Fruit fly (Drosophila melanogaster) whole organism, embryonic: ENCODE results near the gene AP-1mu.

Experiments
- Asciz ChIP-seq: fragments of 200-800 bp; sonication (Bioruptor generic); optimal IDR thresholded peaks from 2 replicates; lab custom pipeline; 2017; ENCODE audit warnings: missing biosample characterization, mild to moderate bottlenecking, missing genetic modification characterization, missing genetic modification reagents
- CG10543 ChIP-seq: fragments of 200-800 bp; sonication (Bioruptor generic); optimal IDR thresholded peaks from 3 replicates; lab custom pipeline; 2017; ENCODE audit warnings: missing biosample characterization, mild to moderate bottlenecking, missing genetic modification characterization, moderate library complexity
- CG11247 ChIP-seq: fragments of 200-800 bp; sonication (Bioruptor generic); IDR thresholded peaks from 2 replicates; pipeline ENCODE4 v1.3.6; 2022; ENCODE audit warnings: missing biosample characterization, missing genetic modification characterization
- CG13296 ChIP-seq: fragments of 200-800 bp; sonication (Bioruptor generic); optimal IDR thresholded peaks from 3 replicates; lab custom pipeline; 2018; ENCODE audit warnings: missing biosample characterization, mild to moderate bottlenecking, missing genetic modification characterization
- CG13894 ChIP-seq: fragments of 200-800 bp; sonication (Bioruptor generic); optimal IDR thresholded peaks from 3 replicates; lab custom pipeline; 2018; ENCODE audit warnings: missing biosample characterization, mild to moderate bottlenecking, missing genetic modification characterization, moderate library complexity
- CG15479 ChIP-seq: fragments of 200-800 bp; sonication (Bioruptor generic); optimal IDR thresholded peaks from 3 replicates; lab custom pipeline; 2019; ENCODE audit warnings: missing biosample characterization, mild to moderate bottlenecking, missing genetic modification characterization, moderate library complexity
- CG2712 ChIP-seq: fragments of 200-800 bp; optimal IDR thresholded peaks from 3 replicates; lab custom pipeline; 2019; ENCODE audit warnings: missing biosample characterization, mild to moderate bottlenecking, missing genetic modification characterization, moderate library complexity
- CG3281 ChIP-seq: fragments of 200-800 bp; sonication (Bioruptor generic); optimal IDR thresholded peaks from 3 replicates; lab custom pipeline; 2017; ENCODE audit warnings: missing biosample characterization, mild to moderate bottlenecking, missing genetic modification characterization
- CG3407 ChIP-seq: fragments of 200-800 bp; sonication (Bioruptor generic); optimal IDR thresholded peaks from 2 replicates; lab custom pipeline; 2018; ENCODE audit warnings: missing biosample characterization, mild to moderate bottlenecking, missing genetic modification characterization
- CG4404 ChIP-seq: fragments of 200-800 bp; sonication (Bioruptor generic); IDR thresholded peaks from 2 replicates; pipeline ENCODE4 v1.3.6; 2022; ENCODE audit warnings: missing biosample characterization, missing genetic modification characterization
- CG9932 ChIP-seq: fragments of 200-800 bp; sonication (Bioruptor generic); IDR thresholded peaks from 2 replicates; pipeline ENCODE4 v1.3.6; 2022; ENCODE audit warnings: missing biosample characterization, missing genetic modification characterization
- Hand ChIP-seq: fragments of 200-800 bp; sonication (Bioruptor generic); optimal IDR thresholded peaks from 2 replicates; lab custom pipeline; 2017; ENCODE audit warnings: mild to moderate bottlenecking, missing biosample characterization, missing genetic modification reagents, missing genetic modification characterization
- MESR4 ChIP-seq: fragments of 200-800 bp; sonication (Bioruptor generic); optimal IDR thresholded peaks from 2 replicates; lab custom pipeline; 2018; ENCODE audit warnings: missing biosample characterization, mild to moderate bottlenecking, missing genetic modification characterization, moderate library complexity
- Med ChIP-seq: fragments of 200-800 bp; sonication (Bioruptor generic); peaks from one replicate; lab custom pipeline; 2016; ENCODE audit warnings: missing biosample characterization, missing genetic modification characterization, mild to moderate bottlenecking, inconsistent platforms, moderate library complexity
- Mrtf ChIP-seq: fragments of 200-800 bp; sonication (Bioruptor generic); IDR thresholded peaks from 3 replicates; pipeline ENCODE4 v1.3.6; 2022; ENCODE audit warnings: missing biosample characterization, missing genetic modification characterization
- Nf-YA ChIP-seq: fragments of 200-800 bp; sonication (Bioruptor generic); IDR thresholded peaks from 2 replicates; pipeline ENCODE4 v1.3.6; 2022; ENCODE audit warnings: missing biosample characterization, missing genetic modification characterization
- Ptx1 ChIP-seq: fragments of 200-800 bp; sonication (Bioruptor generic); IDR thresholded peaks from 2 replicates; pipeline ENCODE4 v1.3.6; 2022; ENCODE audit warnings: missing biosample characterization, missing genetic modification characterization
- Vsx1 ChIP-seq: fragments of 200-800 bp; sonication (Bioruptor generic); optimal IDR thresholded peaks from 2 replicates; lab custom pipeline; 2017; ENCODE audit warnings: missing biosample characterization, mild to moderate bottlenecking, missing genetic modification characterization, missing genetic modification reagents
- abd-A ChIP-seq: fragments of 200-800 bp; sonication (Bioruptor generic); optimal IDR thresholded peaks from 3 replicates; lab custom pipeline; 2019; ENCODE audit warnings: missing biosample characterization, mild to moderate bottlenecking, missing genetic modification characterization, moderate library complexity
- ara ChIP-seq: fragments of 200-800 bp; sonication (Bioruptor generic); IDR thresholded peaks from 2 replicates; pipeline ENCODE4 v1.3.6; 2022; ENCODE audit warnings: missing biosample characterization, missing genetic modification characterization
- bigmax ChIP-seq: fragments of 200-800 bp; sonication (Bioruptor generic); optimal IDR thresholded peaks from 2 replicates; lab custom pipeline; 2018; ENCODE audit warnings: missing biosample characterization, mild to moderate bottlenecking, missing genetic modification characterization
- bowl ChIP-seq: fragments of 200-800 bp; sonication (Bioruptor generic); IDR thresholded peaks from 2 replicates; pipeline ENCODE4 v1.3.6; 2022; ENCODE audit warnings: missing biosample characterization, missing genetic modification characterization
- chinmo ChIP-seq: fragments of 200-800 bp; sonication (Bioruptor generic); IDR thresholded peaks from 4 replicates; pipeline ENCODE4 v1.3.6; 2022; ENCODE audit warnings: missing biosample characterization, missing genetic modification characterization; ENCODE audit not compliant: partially characterized antibody
- cwo ChIP-seq: fragments of 200-800 bp; sonication (Bioruptor generic); optimal IDR thresholded peaks from 3 replicates; lab custom pipeline; 2017; ENCODE audit warnings: missing biosample characterization, missing genetic modification characterization, mild to moderate bottlenecking, moderate library complexity, missing genetic modification reagents
- dmrt99B ChIP-seq: fragments of 200-800 bp; sonication (Bioruptor generic); optimal IDR thresholded peaks from 2 replicates; lab custom pipeline; 2018; ENCODE audit warnings: missing biosample characterization, mild to moderate bottlenecking, missing genetic modification characterization, moderate library complexity
- eve ChIP-seq, 2 experiments: fragments of >200 bp; optimal IDR thresholded peaks; 2 replicates each; lab custom pipeline; 2017; ENCODE audit warnings: missing biosample characterization in 2 of 2, missing genetic modification characterization in 2 of 2
- exex ChIP-seq: fragments of 200-800 bp; sonication (Bioruptor generic); optimal IDR thresholded peaks from 4 replicates; lab custom pipeline; 2018; ENCODE audit warnings: missing biosample characterization, mild to moderate bottlenecking, missing genetic modification characterization, moderate library complexity
- fd64A ChIP-seq: fragments of 200-800 bp; sonication (Bioruptor generic); optimal IDR thresholded peaks from 3 replicates; lab custom pipeline; 2018; ENCODE audit warnings: missing biosample characterization, mild to moderate bottlenecking, missing genetic modification characterization
- grn ChIP-seq: fragments of 200-800 bp; sonication (Bioruptor generic); optimal IDR thresholded peaks from 3 replicates; lab custom pipeline; 2017; ENCODE audit warnings: missing biosample characterization, missing genetic modification characterization
- ind ChIP-seq: fragments of 200-800 bp; sonication (Bioruptor generic); optimal IDR thresholded peaks from 3 replicates; lab custom pipeline; 2016; ENCODE audit warnings: missing biosample characterization, missing genetic modification characterization
- nerfin-1 ChIP-seq: fragments of 200-800 bp; sonication (Bioruptor generic); optimal IDR thresholded peaks from 3 replicates; lab custom pipeline; 2019; ENCODE audit warnings: missing biosample characterization, mild to moderate bottlenecking, missing genetic modification characterization, moderate library complexity
- ro ChIP-seq: fragments of 200-800 bp; sonication (Bioruptor generic); IDR thresholded peaks from 2 replicates; pipeline ENCODE4 v1.3.6; 2022; ENCODE audit warnings: missing biosample characterization, missing genetic modification characterization
- sd ChIP-seq: fragments of 200-800 bp; sonication (Bioruptor generic); optimal IDR thresholded peaks from 3 replicates; lab custom pipeline; 2018; ENCODE audit warnings: missing biosample characterization, mild to moderate bottlenecking, missing genetic modification characterization, moderate library complexity
- sens ChIP-seq: fragments of 200-800 bp; sonication (Bioruptor generic); peaks from one replicate; lab custom pipeline; 2016; ENCODE audit warnings: missing biosample characterization, missing genetic modification characterization
- sug ChIP-seq: fragments of 200-800 bp; optimal IDR thresholded peaks from 2 replicates; lab custom pipeline; 2019; ENCODE audit warnings: missing biosample characterization, mild to moderate bottlenecking, missing genetic modification characterization, moderate library complexity
- tll ChIP-seq, 2 experiments: fragments of 200-800 bp in 1 of 2; fragments of >200 bp in 1 of 2; sonication (Bioruptor generic) in 1 of 2; optimal IDR thresholded peaks; 2 replicates each; lab custom pipeline; 2017 to 2019; ENCODE audit warnings: missing biosample characterization in 2 of 2, missing genetic modification characterization in 2 of 2, mild to moderate bottlenecking in 1 of 2, moderate library complexity in 1 of 2
- zen2 ChIP-seq: fragments of 200-800 bp; sonication (Bioruptor generic); IDR thresholded peaks from 3 replicates; pipeline ENCODE4 v1.3.6; 2022; ENCODE audit warnings: missing biosample characterization, missing genetic modification characterization; ENCODE audit not compliant: partially characterized antibody
- zfh2 ChIP-seq: fragments of 200-800 bp; sonication (Bioruptor generic); optimal IDR thresholded peaks from 2 replicates; lab custom pipeline; 2016; ENCODE audit warnings: missing biosample characterization, missing genetic modification characterization

AP-1mu gene

DNA sequence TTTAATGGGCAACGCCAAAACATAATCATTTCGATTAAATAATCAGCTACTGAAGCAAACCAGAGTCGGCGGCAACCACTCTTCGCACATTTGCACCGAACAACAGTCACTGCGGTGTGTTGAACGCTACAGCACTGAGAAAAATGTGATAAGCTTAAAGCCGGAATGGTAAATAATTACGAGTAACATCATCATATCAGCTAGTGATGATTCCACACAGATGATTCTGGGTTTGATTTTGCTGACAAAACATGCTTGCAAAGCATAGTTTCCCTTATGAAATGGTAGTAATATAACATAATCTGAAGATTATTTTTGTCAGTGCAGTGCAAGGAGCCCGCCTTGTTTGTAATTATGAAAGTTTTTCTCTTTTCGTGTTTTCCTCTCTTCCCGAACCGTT, 38.8 kb upstream of the AP-1mu start (continued):
- TF ChIP-seq Asciz (GFP tag; lab: Kevin White, UChicago): peak; percentile 53
- peak; percentile 71 for TF ChIP-seq dmrt99B (tag; lab: Kevin White, UChicago)
- TF ChIP-seq Ptx1 (GFP tag; lab: Robert Waterston, UW): peak; percentile 54
- TF ChIP-seq Mrtf: 0 out of 3 replicates have a peak, but pooled peaks have one; percentile 18
- TF ChIP-seq CG11247 (GFP tag; lab: Robert Waterston, UW): no peak
- no peak for TF ChIP-seq zen2 (GFP tag; lab: Robert Waterston, UW)
- peak; percentile 58 for TF ChIP-seq CG4404 (GFP tag; lab: Robert Waterston, UW)

DNA sequence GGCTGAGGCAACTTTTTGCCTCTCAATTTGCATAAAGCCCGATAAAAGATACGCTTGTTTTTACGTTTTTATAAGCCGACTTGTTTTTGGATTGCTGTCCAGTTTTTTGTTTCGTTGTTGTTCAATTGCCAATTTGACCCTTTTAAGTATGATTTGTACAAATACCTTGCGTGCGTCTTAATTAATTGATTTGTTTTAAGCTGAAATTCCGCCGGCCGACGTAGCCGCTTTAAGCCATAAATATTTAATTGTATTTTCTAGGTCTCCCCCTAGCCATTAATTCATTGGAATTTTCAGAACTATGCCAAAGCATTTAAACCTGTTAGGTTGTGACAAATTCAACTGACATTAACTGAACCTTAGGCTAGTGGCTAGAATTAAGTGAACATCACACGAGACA, 37.3 kb upstream of the AP-1mu start:
- TF ChIP-seq ind (GFP tag; lab: Kevin White, UChicago) (no peak), sd (tag; lab: Kevin White, UChicago) (peak; percentile 94), abd-A (tag; lab: Kevin White, UChicago) (peak; percentile 43), bigmax (GFP tag; lab: Kevin White, UChicago) (no peak), chinmo (GFP tag; lab: Robert Waterston, UW) (peak; percentile 43; the same call in 1 of the 4 replicates), Hand (no peak), CG13894 (tag; lab: Kevin White, UChicago) (no peak), MESR4 (GFP tag; lab: Kevin White, UChicago) (no peak), bowl (GFP tag; lab: Robert Waterston, UW) (no peak), zfh2 (GFP tag; lab: Kevin White, UChicago) (no peak)

DNA sequence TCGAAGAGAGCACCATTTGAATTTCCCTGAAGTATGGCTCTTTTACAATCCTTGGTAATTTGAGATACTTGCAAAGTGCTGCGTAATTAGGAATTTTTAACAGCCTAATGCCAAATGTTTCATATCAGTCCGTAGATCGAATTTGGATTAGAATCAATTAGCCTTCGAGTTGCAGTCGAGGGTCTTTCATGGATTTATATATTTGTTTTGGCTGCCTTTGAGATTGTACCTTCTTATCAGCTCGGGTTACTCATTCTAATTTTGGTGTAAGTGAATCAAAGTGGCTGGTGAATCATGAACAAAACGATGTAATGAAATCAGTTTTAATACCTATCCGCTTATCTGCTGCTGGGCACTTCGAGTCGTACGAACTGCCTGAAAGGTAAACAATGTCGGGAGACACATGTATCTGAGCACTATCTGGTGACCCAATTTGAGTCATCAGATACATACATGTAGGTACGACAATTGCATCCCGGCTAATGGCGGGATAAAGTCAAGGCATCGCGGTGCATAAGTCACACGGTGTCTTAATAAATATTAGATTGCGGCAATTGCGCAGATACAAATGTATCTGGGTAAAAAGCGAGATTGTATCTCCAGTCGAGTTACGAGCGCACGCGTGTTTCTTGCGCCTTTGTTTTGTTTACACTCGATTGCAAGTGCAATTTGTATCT, 36.5 kb upstream of the AP-1mu start:
- no peak for TF ChIP-seq CG3407 (GFP tag; lab: Kevin White, UChicago)
- TF ChIP-seq Vsx1: peak; percentile 35
- peak in 1 of 2 experiments; percentile 65 for TF ChIP-seq tll (GFP tag; optimal IDR thresholded peaks at IDR 0.05; lab: Kevin White, UChicago)
- peak in 1 of 2 experiments; percentile 69 for TF ChIP-seq eve (GFP tag; optimal IDR thresholded peaks at IDR 0.05; lab: Kevin White, UChicago)
- TF ChIP-seq Nf-YA (GFP tag; lab: Robert Waterston, UW): no peak
- peak; percentile 89 for TF ChIP-seq CG15479 (GFP tag; lab: Kevin White, UChicago)
- TF ChIP-seq fd64A (GFP tag; lab: Kevin White, UChicago): no peak
- TF ChIP-seq CG10543: no peak
- no peak for TF ChIP-seq CG2712
- TF ChIP-seq CG13296: no peak
- TF ChIP-seq chinmo (GFP tag; lab: Robert Waterston, UW): 0 out of 4 replicates have a peak, but pooled peaks have one; percentile 36
- TF ChIP-seq Med (GFP tag; lab: Kevin White, UChicago): peak; percentile 38
- no peak for TF ChIP-seq CG9932 (GFP tag; lab: Robert Waterston, UW)
- no peak for TF ChIP-seq ara (GFP tag; lab: Robert Waterston, UW)
- no peak for TF ChIP-seq ro (GFP tag; lab: Robert Waterston, UW)
- peak; percentile 59 for TF ChIP-seq sens (GFP tag; lab: Kevin White, UChicago)
- no peak for TF ChIP-seq nerfin-1 (tag; lab: Kevin White, UChicago)
- TF ChIP-seq exex (tag; lab: Kevin White, UChicago): peak; percentile 65
- TF ChIP-seq grn (GFP tag; lab: Kevin White, UChicago): peak; percentile 86
- TF ChIP-seq cwo (GFP tag; lab: Kevin White, UChicago): peak; percentile 2
- peak; percentile 16 for TF ChIP-seq sug (tag; lab: Kevin White, UChicago)
- no peak for TF ChIP-seq CG3281 (GFP tag; lab: Kevin White, UChicago)
